Worm (Caenorhabditis elegans) whole organism, L1 larva: ENCODE measurements around the gene F58D12.3.

Experiments
- ets-5 ChIP-seq: fragments of 200-800 bp; sonication (Bioruptor generic); IDR thresholded peaks from 2 replicates; pipeline ENCODE4 v1.3.6; 2022; ENCODE audit warnings: missing genetic modification characterization, missing compliant biosample characterization
- fkh-10 ChIP-seq: sonication (generic microtip); optimal IDR thresholded peaks from 2 replicates; lab custom pipeline; 2017; ENCODE audit warnings: missing biosample characterization, missing genetic modification reagents, missing genetic modification characterization
- grh-1 ChIP-seq: fragments of 200-800 bp; sonication (Bioruptor generic); IDR thresholded peaks from 2 replicates; pipeline ENCODE4 v1.3.6; 2022; ENCODE audit warnings: missing genetic modification reagents, missing genetic modification characterization, missing compliant biosample characterization
- mdl-1 ChIP-seq, 2 experiments: fragments of 150-350 bp; optimal IDR thresholded peaks; 2 replicates each; lab custom pipeline; 2014 to 2017; ENCODE audit warnings: missing biosample characterization in 2 of 2, missing genetic modification characterization in 2 of 2, inconsistent platforms in 1 of 2
- mep-1 ChIP-seq: fragments of 150-350 bp; optimal IDR thresholded peaks from 2 replicates; lab custom pipeline; 2014; ENCODE audit warnings: missing biosample characterization, missing genetic modification characterization
- nhr-76 ChIP-seq: sonication (generic microtip); optimal IDR thresholded peaks from 2 replicates; lab custom pipeline; 2017; ENCODE audit warnings: missing biosample characterization, missing genetic modification characterization
- nhr-85 ChIP-seq: sonication (generic microtip); peaks from one replicate; lab custom pipeline; 2016; ENCODE audit warnings: missing genetic modification characterization, inconsistent platforms, missing compliant biosample characterization
- rnt-1 ChIP-seq: sonication (generic microtip); optimal IDR thresholded peaks from 2 replicates; lab custom pipeline; 2016; ENCODE audit warnings: mild to moderate bottlenecking, missing genetic modification characterization, moderate library complexity, missing compliant biosample characterization
- unc-62 ChIP-seq: fragments of 150-350 bp; optimal IDR thresholded peaks from 2 replicates; lab custom pipeline; 2014; ENCODE audit warnings: missing biosample characterization, missing genetic modification reagents, missing genetic modification characterization
- ztf-11 ChIP-seq, 2 experiments: sonication (generic microtip); optimal IDR thresholded peaks; 2 replicates each; lab custom pipeline; 2016 to 2017; ENCODE audit warnings: missing genetic modification characterization in 2 of 2, missing biosample characterization in 1 of 2, missing compliant biosample characterization in 1 of 2

DNA sequence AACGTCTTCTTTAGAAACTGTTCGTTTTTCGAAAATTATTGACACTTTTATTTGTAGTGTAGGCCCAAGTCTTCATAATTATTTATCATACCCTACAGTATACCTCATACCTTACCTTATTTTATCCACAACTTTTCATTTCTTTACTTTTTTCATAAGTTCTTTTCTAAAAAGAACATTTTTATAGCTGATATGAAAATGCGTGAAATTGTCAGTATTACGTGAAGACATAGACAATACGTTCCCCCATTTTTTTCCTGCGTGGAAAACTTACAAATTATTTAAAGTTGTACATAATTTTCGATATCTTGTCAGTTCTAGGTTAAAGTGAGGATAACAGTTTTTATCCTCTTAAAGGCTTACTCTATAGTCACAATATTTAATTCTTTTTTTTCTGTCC is 12.3 kb downstream of the F58D12.3 start:
- TF ChIP-seq mdl-1 (tag; optimal IDR thresholded peaks at IDR 0.05; lab: Kevin White, UChicago) = no peak
- no peak for TF ChIP-seq fkh-10 (GFP tag; lab: Kevin White, UChicago)
- no peak for TF ChIP-seq mep-1 (tag; lab: Kevin White, UChicago)
- TF ChIP-seq unc-62 (GFP tag; lab: Kevin White, UChicago) = no peak
- no peak for TF ChIP-seq nhr-85 (tag; lab: Kevin White, UChicago)
- no peak for TF ChIP-seq ztf-11 (tag; optimal IDR thresholded peaks at IDR 0.05; lab: Kevin White, UChicago)
- no peak for TF ChIP-seq rnt-1 (tag; lab: Kevin White, UChicago)
- TF ChIP-seq ets-5 (GFP tag; lab: Robert Waterston, UW) = no peak
- TF ChIP-seq grh-1 (GFP tag; lab: Robert Waterston, UW) = no peak
- no peak for TF ChIP-seq nhr-76 (tag; lab: Kevin White, UChicago)
